Worm (Caenorhabditis elegans): ENCODE data around the gene his-69.

ce11 chrIII:4049150-4049549 lies 9.4 kb downstream of the his-69 start:
- no peak for TF ChIP-seq tbx-2 (tag; optimal IDR thresholded peaks at IDR 0.05)
- no peak for TF ChIP-seq fkh-10 (GFP tag; optimal IDR thresholded peaks at IDR 0.05)
- TF ChIP-seq ztf-11 (tag; optimal IDR thresholded peaks at IDR 0.05): no peak
- TF ChIP-seq jun-1 (tag; optimal IDR thresholded peaks at IDR 0.05): no peak
- no peak for TF ChIP-seq ztf-4 (tag; optimal IDR thresholded peaks at IDR 0.05)
- no peak for TF ChIP-seq xbp-1 (tag; optimal IDR thresholded peaks at IDR 0.05)
- no peak for TF ChIP-seq nhr-11 (tag; optimal IDR thresholded peaks at IDR 0.05)
- TF ChIP-seq ces-1 (GFP tag; optimal IDR thresholded peaks at IDR 0.05): no peak
- no peak for TF ChIP-seq snpc-4 (tag; optimal IDR thresholded peaks at IDR 0.05)
- no peak for TF ChIP-seq nhr-237 (tag; optimal IDR thresholded peaks at IDR 0.05)
- TF ChIP-seq fos-1 (tag; optimal IDR thresholded peaks at IDR 0.05): no peak
- no peak for TF ChIP-seq blmp-1 (tag; optimal IDR thresholded peaks at IDR 0.05)
